Worm (Caenorhabditis elegans): Measurements from ENCODE around the gene irld-60.

DNA sequence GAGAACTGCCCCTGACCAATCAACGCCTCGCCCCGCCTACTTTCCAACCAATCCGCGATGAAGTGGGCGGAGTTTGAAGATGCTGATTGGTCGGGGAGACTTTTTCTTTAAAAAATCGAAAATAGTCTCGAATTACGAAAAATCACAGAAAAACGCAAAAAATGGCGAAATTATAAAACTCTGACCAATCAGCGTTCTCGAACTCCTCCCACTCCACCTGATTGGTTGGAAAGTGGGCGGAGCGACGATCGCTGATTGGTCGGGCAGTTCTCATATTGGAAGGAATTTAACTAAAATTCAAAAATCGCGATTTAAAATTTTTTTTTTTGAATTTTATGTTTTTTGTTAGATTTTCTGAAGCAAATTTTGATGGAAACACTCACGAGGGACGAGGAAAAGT, 47.5 kb downstream of the irld-60 start:
- no peak for TF ChIP-seq aly-2 (tag; optimal IDR thresholded peaks at IDR 0.05)
- TF ChIP-seq unc-62 (GFP tag; optimal IDR thresholded peaks at IDR 0.05) = no peak
- no peak for TF ChIP-seq ceh-82 (tag; optimal IDR thresholded peaks at IDR 0.05)
- TF ChIP-seq mml-1 (tag; optimal IDR thresholded peaks at IDR 0.05) = no peak
- TF ChIP-seq lsy-12 (tag; optimal IDR thresholded peaks at IDR 0.05) = no peak
- TF ChIP-seq ama-1 (optimal IDR thresholded peaks at IDR 0.05) = no peak
- TF ChIP-seq lin-15B (tag; optimal IDR thresholded peaks at IDR 0.05) = no peak

Measured in whole organism, L3 larva.